Worm (Caenorhabditis elegans) whole organism, L4 larva: ENCODE results near the gene msp-10.

Experiments used
- attf-4 ChIP-seq: sonication (generic microtip); optimal IDR thresholded peaks from 3 replicates; lab custom pipeline; 2017; ENCODE audit warnings: missing biosample characterization, missing genetic modification characterization
- dve-1 ChIP-seq: sonication (generic microtip); optimal IDR thresholded peaks from 2 replicates; lab custom pipeline; 2017; ENCODE audit warnings: antibody characterized with exemption, mild to moderate bottlenecking, missing genetic modification characterization, missing compliant biosample characterization; ENCODE audit not compliant: insufficient read depth
- hif-1 ChIP-seq, 2 experiments: sonication (generic microtip); optimal IDR thresholded peaks; 2 replicates each; lab custom pipeline; 2016 to 2017; ENCODE audit warnings: missing compliant biosample characterization in 2 of 2, missing genetic modification characterization in 2 of 2, missing genetic modification reagents in 2 of 2, missing genotype in 2 of 2, mild to moderate bottlenecking in 1 of 2
- hlh-30 ChIP-seq: sonication (generic microtip); optimal IDR thresholded peaks from 2 replicates; lab custom pipeline; 2017; ENCODE audit warnings: antibody characterized with exemption, mild to moderate bottlenecking, missing genetic modification characterization, missing compliant biosample characterization; ENCODE audit not compliant: insufficient read depth
- lin-1 ChIP-seq: fragments of 200-800 bp; sonication (Bioruptor generic); IDR thresholded peaks from 2 replicates; pipeline ENCODE4 v1.3.6; 2022; ENCODE audit warnings: missing genetic modification reagents, missing genetic modification characterization, missing compliant biosample characterization
- lir-3 ChIP-seq: sonication (generic microtip); optimal IDR thresholded peaks from 2 replicates; lab custom pipeline; 2016; ENCODE audit warnings: mild to moderate bottlenecking, missing genetic modification characterization, missing compliant biosample characterization
- nhr-77 ChIP-seq: fragments of 150-350 bp; optimal IDR thresholded peaks from 2 replicates; lab custom pipeline; 2014; ENCODE audit warnings: missing biosample characterization, missing genetic modification characterization
- sdz-12 ChIP-seq: fragments of 200-800 bp; sonication (Bioruptor generic); optimal IDR thresholded peaks from 2 replicates; lab custom pipeline; 2018; ENCODE audit warnings: mild to moderate bottlenecking, missing genetic modification characterization, missing compliant biosample characterization
- unc-62 ChIP-seq, 3 experiments: fragments of 150-350 bp in 1 of 3; sonication (generic microtip); optimal IDR thresholded peaks in 2 of 3; peaks in 1 of 3; 1 replicate in 1 of 3; 2 replicates in 2 of 3; lab custom pipeline; 2014 to 2017; ENCODE audit warnings: missing biosample characterization in 3 of 3, missing genetic modification characterization in 3 of 3, missing genetic modification reagents in 3 of 3, missing genotype in 1 of 3

DNA sequence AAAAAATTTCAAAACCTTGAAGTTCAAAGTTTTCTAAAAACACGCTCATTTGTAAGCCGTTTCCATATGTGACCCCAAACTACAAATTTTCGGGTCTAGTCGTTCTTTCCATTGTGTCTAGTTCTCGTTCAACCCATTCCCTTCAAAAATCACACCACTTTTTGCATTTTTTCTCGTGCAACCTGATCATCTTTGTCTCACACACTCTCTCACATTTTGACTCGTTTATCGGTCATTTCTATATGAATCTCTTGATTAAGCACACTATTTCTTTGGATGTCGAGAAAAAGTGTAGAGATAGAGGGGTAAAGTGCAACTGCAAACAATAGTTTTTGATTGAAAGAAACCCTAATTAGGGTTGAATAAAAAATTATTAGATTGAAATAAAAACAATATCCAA, 33.9 kb upstream of the msp-10 start:
- TF ChIP-seq unc-62 (GFP tag; optimal IDR thresholded peaks at IDR 0.05 in 1 of 2; lab: Kevin White, UChicago), result peak in 1 of 2 experiments; percentile 97
- TF ChIP-seq unc-62 (tag; optimal IDR thresholded peaks at IDR 0.05; lab: Kevin White, UChicago), result no peak
- TF ChIP-seq dve-1 (tag; lab: Kevin White, UChicago), result peak; percentile 85
- peak; percentile 81; the same call in 1 of the 2 replicates for TF ChIP-seq lin-1
- peak in 1 of 2 experiments; percentile 25 for TF ChIP-seq hif-1 (tag; optimal IDR thresholded peaks at IDR 0.05; lab: Kevin White, UChicago)
- TF ChIP-seq hlh-30 (tag; lab: Kevin White, UChicago), result peak; percentile 87
- TF ChIP-seq lir-3 (tag; lab: Kevin White, UChicago), result no peak
- peak; percentile 91 for TF ChIP-seq nhr-77 (tag; lab: Kevin White, UChicago)
- TF ChIP-seq attf-4 (tag; lab: Kevin White, UChicago), result no peak
- TF ChIP-seq sdz-12 (GFP tag; lab: Kevin White, UChicago), result no peak
